Fruit fly (Drosophila melanogaster) whole organism, embryonic: ENCODE measurements around the gene Bet5.
A peak's percentile ranks its signal among the peaks of the same experiment; 100 is the strongest.

ENCODE experiments used
- CG10462 ChIP-seq: fragments of 200-800 bp; sonication (Bioruptor generic); optimal IDR thresholded peaks from 2 replicates; lab custom pipeline; 2016; ENCODE audit warnings: missing biosample characterization, missing genetic modification characterization
- CG15514 ChIP-seq: fragments of 200-800 bp; sonication (Bioruptor generic); optimal IDR thresholded peaks from 3 replicates; lab custom pipeline; 2017; ENCODE audit warnings: missing biosample characterization, missing genetic modification characterization, mild to moderate bottlenecking, moderate library complexity, missing genetic modification reagents
- CG15696 ChIP-seq: fragments of 200-800 bp; sonication (Bioruptor generic); optimal IDR thresholded peaks from 2 replicates; lab custom pipeline; 2019; ENCODE audit warnings: missing biosample characterization, mild to moderate bottlenecking, missing genetic modification characterization, moderate library complexity
- CG1603 ChIP-seq: fragments of 200-800 bp; sonication (Bioruptor generic); optimal IDR thresholded peaks from 2 replicates; lab custom pipeline; 2019; ENCODE audit warnings: missing biosample characterization, mild to moderate bottlenecking, missing genetic modification characterization, moderate library complexity
- CG17359 ChIP-seq: fragments of 200-800 bp; sonication (Bioruptor generic); optimal IDR thresholded peaks from 3 replicates; lab custom pipeline; 2018; ENCODE audit warnings: missing biosample characterization, mild to moderate bottlenecking, missing genetic modification characterization, moderate library complexity
- CG17385 ChIP-seq: fragments of 200-800 bp; sonication (Bioruptor generic); optimal IDR thresholded peaks from 3 replicates; lab custom pipeline; 2018; ENCODE audit warnings: missing biosample characterization, mild to moderate bottlenecking, missing genetic modification characterization
- CG17612 ChIP-seq: fragments of 200-800 bp; sonication (Bioruptor generic); IDR thresholded peaks from 2 replicates; pipeline ENCODE4 v1.3.6; 2022; ENCODE audit warnings: missing biosample characterization, missing genetic modification characterization
- CG2678 ChIP-seq: fragments of 200-800 bp; sonication (Bioruptor generic); optimal IDR thresholded peaks from 3 replicates; lab custom pipeline; 2019; ENCODE audit warnings: missing biosample characterization, mild to moderate bottlenecking, missing genetic modification characterization, moderate library complexity
- CG4404 ChIP-seq: fragments of 200-800 bp; sonication (Bioruptor generic); IDR thresholded peaks from 2 replicates; pipeline ENCODE4 v1.3.6; 2022; ENCODE audit warnings: missing biosample characterization, missing genetic modification characterization
- CG4730 ChIP-seq: fragments of 200-800 bp; sonication (Bioruptor generic); IDR thresholded peaks from 2 replicates; pipeline ENCODE4 v1.3.6; 2022; ENCODE audit warnings: missing biosample characterization, missing genetic modification characterization
- CG5180 ChIP-seq: fragments of 200-800 bp; sonication (Bioruptor generic); optimal IDR thresholded peaks from 3 replicates; lab custom pipeline; 2017; ENCODE audit warnings: missing biosample characterization, missing genetic modification characterization, mild to moderate bottlenecking, moderate library complexity, missing genetic modification reagents
- CG8089 ChIP-seq: fragments of 200-800 bp; sonication (Bioruptor generic); optimal IDR thresholded peaks from 3 replicates; lab custom pipeline; 2016; ENCODE audit warnings: missing biosample characterization, missing genetic modification characterization
- CG8359 ChIP-seq: fragments of 200-800 bp; sonication (Bioruptor generic); optimal IDR thresholded peaks from 2 replicates; lab custom pipeline; 2017; ENCODE audit warnings: missing biosample characterization, mild to moderate bottlenecking, missing genetic modification characterization, borderline replicate concordance
- CG8478 ChIP-seq: fragments of >200 bp; optimal IDR thresholded peaks from 2 replicates; lab custom pipeline; 2018
- CG8765 ChIP-seq: fragments of 200-800 bp; sonication (Bioruptor generic); IDR thresholded peaks from 2 replicates; pipeline ENCODE4 v1.3.6; 2022; ENCODE audit warnings: missing biosample characterization, missing genetic modification characterization
- Deaf1 ChIP-seq: fragments of 200-800 bp; optimal IDR thresholded peaks from 3 replicates; lab custom pipeline; 2019; ENCODE audit warnings: missing biosample characterization, mild to moderate bottlenecking, missing genetic modification characterization, moderate library complexity
- Dref ChIP-seq: fragments of 200-800 bp; sonication (Bioruptor generic); IDR thresholded peaks from 2 replicates; pipeline ENCODE4 v1.3.6; 2022; ENCODE audit warnings: missing biosample characterization, missing genetic modification characterization
- Fer1 ChIP-seq: fragments of 200-800 bp; sonication (Bioruptor generic); optimal IDR thresholded peaks from 2 replicates; lab custom pipeline; 2017; ENCODE audit warnings: missing biosample characterization, mild to moderate bottlenecking, missing genetic modification characterization
- Fer2 ChIP-seq: fragments of 200-800 bp; sonication (Bioruptor generic); optimal IDR thresholded peaks from 2 replicates; lab custom pipeline; 2018; ENCODE audit warnings: missing biosample characterization, mild to moderate bottlenecking, missing genetic modification characterization, moderate library complexity
- Hr51 ChIP-seq, 2 experiments: fragments of 200-800 bp; sonication (Bioruptor generic); optimal IDR thresholded peaks; 2 replicates in 1 of 2; 3 replicates in 1 of 2; lab custom pipeline; 2016 to 2018; ENCODE audit warnings: missing biosample characterization in 2 of 2, missing genetic modification characterization in 2 of 2, mild to moderate bottlenecking in 1 of 2, moderate library complexity in 1 of 2
- Nf-YB ChIP-seq: fragments of 200-800 bp; sonication (Bioruptor generic); optimal IDR thresholded peaks from 3 replicates; lab custom pipeline; 2019; ENCODE audit warnings: missing biosample characterization, mild to moderate bottlenecking, missing genetic modification characterization, moderate library complexity
- Pdp1 ChIP-seq, 2 experiments: fragments of 200-800 bp; sonication (Bioruptor generic); optimal IDR thresholded peaks; 3 replicates each; lab custom pipeline; 2016; ENCODE audit warnings: missing biosample characterization in 2 of 2, missing genetic modification characterization in 2 of 2, mild to moderate bottlenecking in 1 of 2, moderate library complexity in 1 of 2
- Taf1 ChIP-seq: fragments of 200-800 bp; sonication (Bioruptor generic); IDR thresholded peaks from 2 replicates; pipeline ENCODE4 v1.3.6; 2022; ENCODE audit warnings: missing biosample characterization, missing genetic modification characterization
- YL-1 ChIP-seq: fragments of 200-800 bp; sonication (Bioruptor generic); optimal IDR thresholded peaks from 3 replicates; lab custom pipeline; 2017; ENCODE audit warnings: missing biosample characterization, mild to moderate bottlenecking, missing genetic modification characterization
- abd-A ChIP-seq: fragments of 200-800 bp; sonication (Bioruptor generic); optimal IDR thresholded peaks from 3 replicates; lab custom pipeline; 2019; ENCODE audit warnings: missing biosample characterization, mild to moderate bottlenecking, missing genetic modification characterization, moderate library complexity
- az2 ChIP-seq: fragments of 200-800 bp; sonication (Bioruptor generic); optimal IDR thresholded peaks from 3 replicates; lab custom pipeline; 2016; ENCODE audit warnings: missing biosample characterization, missing genetic modification characterization
- bcd ChIP-seq: fragments of 200-800 bp; sonication (Bioruptor generic); optimal IDR thresholded peaks from 2 replicates; lab custom pipeline; 2017; ENCODE audit warnings: missing biosample characterization, mild to moderate bottlenecking, missing genetic modification characterization
- caup ChIP-seq: fragments of 200-800 bp; sonication (Bioruptor generic); optimal IDR thresholded peaks from 3 replicates; lab custom pipeline; 2017; ENCODE audit warnings: missing biosample characterization, mild to moderate bottlenecking, missing genetic modification characterization, moderate library complexity; ENCODE audit not compliant: severe bottlenecking
- dysf ChIP-seq: fragments of 200-800 bp; sonication (Bioruptor generic); IDR thresholded peaks from 3 replicates; pipeline ENCODE4 v1.3.6; 2022; ENCODE audit warnings: missing biosample characterization, missing genetic modification characterization
- fru ChIP-seq: fragments of >200 bp; optimal IDR thresholded peaks from 2 replicates; lab custom pipeline; 2017
- grn ChIP-seq: fragments of 200-800 bp; sonication (Bioruptor generic); optimal IDR thresholded peaks from 3 replicates; lab custom pipeline; 2017; ENCODE audit warnings: missing biosample characterization, missing genetic modification characterization
- gsb ChIP-seq: fragments of 200-800 bp; sonication (Bioruptor generic); IDR thresholded peaks from 2 replicates; pipeline ENCODE4 v1.3.6; 2022; ENCODE audit warnings: missing biosample characterization, missing genetic modification characterization
- gt ChIP-seq: fragments of 200-800 bp; sonication (Bioruptor generic); IDR thresholded peaks from 2 replicates; pipeline ENCODE4 v1.3.6; 2022; ENCODE audit warnings: missing biosample characterization, missing genetic modification characterization
- lov ChIP-seq, 2 experiments: fragments of 200-800 bp in 1 of 2; fragments of >200 bp in 1 of 2; sonication (Bioruptor generic) in 1 of 2; IDR thresholded peaks in 1 of 2; optimal IDR thresholded peaks in 1 of 2; 2 replicates in 1 of 2; 3 replicates in 1 of 2; pipeline versions ENCODE4 v1.3.6 to Lab custom; 2017 to 2022; ENCODE audit warnings: missing biosample characterization in 1 of 2, missing genetic modification characterization in 1 of 2
- nerfin-1 ChIP-seq: fragments of 200-800 bp; sonication (Bioruptor generic); optimal IDR thresholded peaks from 3 replicates; lab custom pipeline; 2019; ENCODE audit warnings: missing biosample characterization, mild to moderate bottlenecking, missing genetic modification characterization, moderate library complexity
- nerfin-2 ChIP-seq: fragments of 200-800 bp; sonication (Bioruptor generic); IDR thresholded peaks from 2 replicates; pipeline ENCODE4 v1.3.6; 2022; ENCODE audit warnings: missing biosample characterization, missing genetic modification characterization; ENCODE audit not compliant: partially characterized antibody
- nmo ChIP-seq: fragments of 200-800 bp; sonication (Bioruptor generic); optimal IDR thresholded peaks from 2 replicates; lab custom pipeline; 2018; ENCODE audit warnings: missing biosample characterization, mild to moderate bottlenecking, missing genetic modification characterization, moderate library complexity
- nom ChIP-seq: fragments of 200-800 bp; sonication (Bioruptor generic); optimal IDR thresholded peaks from 2 replicates; lab custom pipeline; 2017; ENCODE audit warnings: missing biosample characterization, missing genetic modification characterization, mild to moderate bottlenecking, moderate library complexity, missing genetic modification reagents
- onecut ChIP-seq: fragments of 200-800 bp; sonication (Bioruptor generic); IDR thresholded peaks from 2 replicates; pipeline ENCODE4 v1.3.6; 2022; ENCODE audit warnings: missing biosample characterization, missing genetic modification characterization
- prd ChIP-seq, 3 experiments: fragments of >200 bp in 2 of 3; fragments of 200-800 bp in 1 of 3; sonication (Bioruptor generic) in 1 of 3; optimal IDR thresholded peaks in 2 of 3; IDR thresholded peaks in 1 of 3; 2 replicates in 2 of 3; 3 replicates in 1 of 3; pipeline versions ENCODE4 v1.3.6 to Lab custom; 2017 to 2022; ENCODE audit warnings: missing biosample characterization in 1 of 3, missing genetic modification characterization in 1 of 3
- salm ChIP-seq: fragments of 200-800 bp; sonication (Bioruptor generic); optimal IDR thresholded peaks from 2 replicates; lab custom pipeline; 2018; ENCODE audit warnings: missing biosample characterization, mild to moderate bottlenecking, missing genetic modification characterization
- sd ChIP-seq: fragments of 200-800 bp; sonication (Bioruptor generic); optimal IDR thresholded peaks from 3 replicates; lab custom pipeline; 2018; ENCODE audit warnings: missing biosample characterization, mild to moderate bottlenecking, missing genetic modification characterization, moderate library complexity
- toy ChIP-seq: fragments of 200-800 bp; sonication (Bioruptor generic); IDR thresholded peaks from 2 replicates; pipeline ENCODE4 v1.3.6; 2022; ENCODE audit warnings: missing biosample characterization, missing genetic modification characterization
- twi ChIP-seq: fragments of 200-800 bp; optimal IDR thresholded peaks from 2 replicates; lab custom pipeline; 2019; ENCODE audit warnings: missing biosample characterization, mild to moderate bottlenecking, missing genetic modification characterization, moderate library complexity

Bet5 gene

dm6 chr3R:30166159-30166784, 13.8 kb upstream of the Bet5 start, which contains the start of gene VhaAC45RP (continued):
- TF ChIP-seq CG17612 (GFP tag; lab: Robert Waterston, UW), result no peak
- TF ChIP-seq abd-A (tag; lab: Kevin White, UChicago), result no peak
- peak; percentile 13; the same call in 1 of the 2 replicates for TF ChIP-seq Dref (GFP tag; lab: Robert Waterston, UW)
- peak; percentile 2 for TF ChIP-seq CG15514 (GFP tag; lab: Kevin White, UChicago)
- peak; percentile 99 for TF ChIP-seq onecut
- TF ChIP-seq CG8478 (lab: Kevin White, UChicago), result no peak
- TF ChIP-seq sd (tag; lab: Kevin White, UChicago), result peak; percentile 86
- peak; percentile 23 for TF ChIP-seq Fer1
- peak; percentile 26 for TF ChIP-seq Deaf1 (tag; lab: Kevin White, UChicago)
- peak; percentile 99 for TF ChIP-seq nerfin-1 (tag; lab: Kevin White, UChicago)
- TF ChIP-seq YL-1 (GFP tag; lab: Kevin White, UChicago), result peak; percentile 70

- TF ChIP-seq CG8359, result peak; percentile 25
- TF ChIP-seq CG8765 (GFP tag; lab: Robert Waterston, UW), result no peak
- peak; percentile 63 for TF ChIP-seq CG2678 (tag; lab: Kevin White, UChicago)
- TF ChIP-seq grn (GFP tag; lab: Kevin White, UChicago), result peak; percentile 7
- peak; percentile 37 for TF ChIP-seq salm (tag; lab: Kevin White, UChicago)
- TF ChIP-seq toy, result peak; percentile 60
- no peak for TF ChIP-seq CG5180 (GFP tag; lab: Kevin White, UChicago)
- peak; percentile 55; the same call in 1 of the 2 replicates for TF ChIP-seq gsb (GFP tag; lab: Robert Waterston, UW)
- no peak for TF ChIP-seq nom (GFP tag; lab: Kevin White, UChicago)
- peak; percentile 56 for TF ChIP-seq az2 (GFP tag; lab: Kevin White, UChicago)
- peak; percentile 55 for TF ChIP-seq nmo (GFP tag; lab: Kevin White, UChicago)
- TF ChIP-seq CG8089, result no peak
- peak; percentile 36 for TF ChIP-seq bcd (GFP tag; lab: Kevin White, UChicago)
- TF ChIP-seq gt (GFP tag; lab: Robert Waterston, UW), result peak; percentile 66
- peak; percentile 76 for TF ChIP-seq CG4730 (GFP tag; lab: Robert Waterston, UW)
- TF ChIP-seq twi (tag; lab: Kevin White, UChicago), result no peak
- TF ChIP-seq Hr51 (GFP tag; optimal IDR thresholded peaks at IDR 0.05; lab: Kevin White, UChicago), result peak in 1 of 2 experiments; percentile 66
- TF ChIP-seq prd (optimal IDR thresholded peaks at IDR 0.05; lab: Kevin White, UChicago), result no peak
- TF ChIP-seq prd (GFP tag; IDR thresholded peaks at IDR 0.05; lab: Robert Waterston, UW), result peak; percentile 73; the same call in 2 of the 3 replicates
- no peak for TF ChIP-seq caup
- no peak for TF ChIP-seq Nf-YB (GFP tag; lab: Kevin White, UChicago)
- TF ChIP-seq Fer2 (tag; lab: Kevin White, UChicago), result no peak
- no peak for TF ChIP-seq fru (lab: Kevin White, UChicago)
- TF ChIP-seq CG15696 (tag; lab: Kevin White, UChicago), result no peak
- peak; percentile 79 for TF ChIP-seq CG17359
- peak; percentile 64 for TF ChIP-seq CG1603 (tag; lab: Kevin White, UChicago)
- no peak for TF ChIP-seq nerfin-2 (GFP tag; lab: Robert Waterston, UW)
- TF ChIP-seq CG4404 (GFP tag; lab: Robert Waterston, UW), result no peak
- TF ChIP-seq CG17385 (GFP tag; lab: Kevin White, UChicago), result no peak
- no peak for TF ChIP-seq CG10462 (GFP tag; lab: Kevin White, UChicago)
- TF ChIP-seq CG15514 (GFP tag; lab: Kevin White, UChicago), result no peak
- TF ChIP-seq Pdp1 (GFP tag; optimal IDR thresholded peaks at IDR 0.05; lab: Kevin White, UChicago), result peak in 1 of 2 experiments; percentile 32
- no peak for TF ChIP-seq lov (optimal IDR thresholded peaks at IDR 0.05; lab: Kevin White, UChicago)
- TF ChIP-seq lov (GFP tag; IDR thresholded peaks at IDR 0.05; lab: Robert Waterston, UW), result peak; percentile 58; the same call in 2 of the 3 replicates
- TF ChIP-seq dysf, result peak; percentile 84
- peak; percentile 61 for TF ChIP-seq Taf1
These were observed 9.1 kb upstream of the Bet5 start, which contains the start of gene Rsod for dm6 chr3R:30170671-30171667. Gene Rsod (minus strand): TSS chr3R:30171207.
